Fruit fly (Drosophila melanogaster) whole organism, embryonic: ENCODE results near the gene SdicB.
A peak's percentile ranks its signal among the peaks of the same experiment; 100 is the strongest.

ENCODE experiments used
- CG10267 ChIP-seq: fragments of 200-800 bp; sonication (Bioruptor generic); optimal IDR thresholded peaks from 2 replicates; lab custom pipeline; 2018; ENCODE audit warnings: missing biosample characterization, mild to moderate bottlenecking, missing genetic modification characterization, moderate library complexity
- CG12236 ChIP-seq: fragments of 200-800 bp; sonication (Bioruptor generic); optimal IDR thresholded peaks from 2 replicates; lab custom pipeline; 2016; ENCODE audit warnings: missing biosample characterization, missing genetic modification characterization
- CG12659 ChIP-seq: fragments of 200-800 bp; sonication (Bioruptor generic); optimal IDR thresholded peaks from 3 replicates; lab custom pipeline; 2017; ENCODE audit warnings: mild to moderate bottlenecking, missing biosample characterization, missing genetic modification reagents, missing genetic modification characterization
- CG13287 ChIP-seq: fragments of 200-800 bp; sonication (Bioruptor generic); IDR thresholded peaks from 2 replicates; pipeline ENCODE4 v1.3.6; 2022; ENCODE audit warnings: missing biosample characterization, missing genetic modification characterization; ENCODE audit not compliant: partially characterized antibody
- CG14710 ChIP-seq: fragments of 200-800 bp; sonication (Bioruptor generic); optimal IDR thresholded peaks from 3 replicates; lab custom pipeline; 2019; ENCODE audit warnings: missing biosample characterization, mild to moderate bottlenecking, missing genetic modification characterization, moderate library complexity
- CG15514 ChIP-seq: fragments of 200-800 bp; sonication (Bioruptor generic); optimal IDR thresholded peaks from 3 replicates; lab custom pipeline; 2017; ENCODE audit warnings: missing biosample characterization, missing genetic modification characterization, mild to moderate bottlenecking, moderate library complexity, missing genetic modification reagents
- CG1603 ChIP-seq: fragments of 200-800 bp; sonication (Bioruptor generic); optimal IDR thresholded peaks from 2 replicates; lab custom pipeline; 2019; ENCODE audit warnings: missing biosample characterization, mild to moderate bottlenecking, missing genetic modification characterization, moderate library complexity
- CG16813 ChIP-seq: fragments of 200-800 bp; sonication (Bioruptor generic); IDR thresholded peaks from 3 replicates; pipeline ENCODE4 v1.3.6; 2022; ENCODE audit warnings: missing biosample characterization, missing genetic modification characterization; ENCODE audit not compliant: partially characterized antibody
- CG17186 ChIP-seq: fragments of 200-800 bp; sonication (Bioruptor generic); optimal IDR thresholded peaks from 3 replicates; lab custom pipeline; 2017; ENCODE audit warnings: missing biosample characterization, missing genetic modification reagents, missing genetic modification characterization
- CG2116 ChIP-seq: fragments of 200-800 bp; sonication (Bioruptor generic); optimal IDR thresholded peaks from 3 replicates; lab custom pipeline; 2018; ENCODE audit warnings: missing biosample characterization, mild to moderate bottlenecking, missing genetic modification characterization
- CG30020 ChIP-seq: fragments of 200-800 bp; optimal IDR thresholded peaks from 2 replicates; lab custom pipeline; 2019; ENCODE audit warnings: missing biosample characterization, mild to moderate bottlenecking, missing genetic modification characterization, moderate library complexity
- CG30431 ChIP-seq: fragments of 200-800 bp; sonication (Bioruptor generic); optimal IDR thresholded peaks from 2 replicates; lab custom pipeline; 2017; ENCODE audit warnings: missing biosample characterization, missing genetic modification characterization
- CG31365 ChIP-seq: fragments of 200-800 bp; sonication (Bioruptor generic); optimal IDR thresholded peaks from 2 replicates; lab custom pipeline; 2018; ENCODE audit warnings: missing biosample characterization, mild to moderate bottlenecking, missing genetic modification characterization
- CG42726 ChIP-seq: fragments of 200-800 bp; sonication (Bioruptor generic); IDR thresholded peaks from 2 replicates; pipeline ENCODE4 v1.3.6; 2022; ENCODE audit warnings: missing biosample characterization, missing genetic modification characterization; ENCODE audit not compliant: partially characterized antibody
- CG4282 ChIP-seq: fragments of 200-800 bp; sonication (Bioruptor generic); optimal IDR thresholded peaks from 2 replicates; lab custom pipeline; 2016; ENCODE audit warnings: missing biosample characterization, missing genetic modification characterization
- CG4424 ChIP-seq: fragments of 200-800 bp; sonication (Bioruptor generic); optimal IDR thresholded peaks from 3 replicates; lab custom pipeline; 2016; ENCODE audit warnings: missing biosample characterization, missing genetic modification characterization
- CG6791 ChIP-seq: fragments of 200-800 bp; sonication (Bioruptor generic); IDR thresholded peaks from 3 replicates; pipeline ENCODE4 v1.3.6; 2022; ENCODE audit warnings: missing biosample characterization, missing genetic modification characterization; ENCODE audit not compliant: partially characterized antibody
- CG8290 ChIP-seq, 3 experiments: fragments of 200-800 bp; sonication (Bioruptor generic); optimal IDR thresholded peaks; 2 replicates each; lab custom pipeline; 2016 to 2019; ENCODE audit warnings: missing biosample characterization in 3 of 3, missing genetic modification characterization in 3 of 3, mild to moderate bottlenecking in 2 of 3, moderate library complexity in 1 of 3
- CG9215 ChIP-seq: fragments of 200-800 bp; sonication (Bioruptor generic); IDR thresholded peaks from 2 replicates; pipeline ENCODE4 v1.3.6; 2022; ENCODE audit warnings: missing biosample characterization, missing genetic modification characterization
- CG9932 ChIP-seq: fragments of 200-800 bp; sonication (Bioruptor generic); IDR thresholded peaks from 2 replicates; pipeline ENCODE4 v1.3.6; 2022; ENCODE audit warnings: missing biosample characterization, missing genetic modification characterization
- Dll ChIP-seq: fragments of 200-800 bp; sonication (Bioruptor generic); IDR thresholded peaks from 4 replicates; pipeline ENCODE4 v1.3.6; 2022; ENCODE audit warnings: missing biosample characterization, missing genetic modification characterization; ENCODE audit not compliant: partially characterized antibody
- Dref ChIP-seq: fragments of 200-800 bp; sonication (Bioruptor generic); IDR thresholded peaks from 2 replicates; pipeline ENCODE4 v1.3.6; 2022; ENCODE audit warnings: missing biosample characterization, missing genetic modification characterization
- E2f2 ChIP-seq: fragments of 200-800 bp; sonication (Bioruptor generic); IDR thresholded peaks from 2 replicates; pipeline ENCODE4 v1.3.6; 2022; ENCODE audit warnings: missing biosample characterization, missing genetic modification characterization
- MTF-1 ChIP-seq: fragments of 200-800 bp; sonication (Bioruptor generic); optimal IDR thresholded peaks from 2 replicates; lab custom pipeline; 2018; ENCODE audit warnings: missing biosample characterization, mild to moderate bottlenecking, missing genetic modification characterization, borderline replicate concordance
- Med ChIP-seq: fragments of 200-800 bp; sonication (Bioruptor generic); peaks from one replicate; lab custom pipeline; 2016; ENCODE audit warnings: missing biosample characterization, missing genetic modification characterization, mild to moderate bottlenecking, inconsistent platforms, moderate library complexity
- Neu2 ChIP-seq: fragments of 200-800 bp; sonication (Bioruptor generic); optimal IDR thresholded peaks from 3 replicates; lab custom pipeline; 2016; ENCODE audit warnings: missing biosample characterization, missing genetic modification characterization, borderline replicate concordance
- Nf-YC ChIP-seq: fragments of 200-800 bp; optimal IDR thresholded peaks from 3 replicates; lab custom pipeline; 2019; ENCODE audit warnings: missing biosample characterization, mild to moderate bottlenecking, missing genetic modification characterization, moderate library complexity
- Pdp1 ChIP-seq, 2 experiments: fragments of 200-800 bp; sonication (Bioruptor generic); optimal IDR thresholded peaks; 3 replicates each; lab custom pipeline; 2016; ENCODE audit warnings: missing biosample characterization in 2 of 2, missing genetic modification characterization in 2 of 2, mild to moderate bottlenecking in 1 of 2, moderate library complexity in 1 of 2
- Rx ChIP-seq: fragments of 200-800 bp; sonication (Bioruptor generic); IDR thresholded peaks from 2 replicates; pipeline ENCODE4 v1.3.6; 2022; ENCODE audit warnings: missing biosample characterization, missing genetic modification characterization
- Usf ChIP-seq: fragments of 200-800 bp; sonication (Bioruptor generic); optimal IDR thresholded peaks from 2 replicates; lab custom pipeline; 2017; ENCODE audit warnings: missing genotype, missing biosample characterization, missing genetic modification characterization
- amos ChIP-seq: fragments of 200-800 bp; sonication (Bioruptor generic); IDR thresholded peaks from 2 replicates; pipeline ENCODE4 v1.3.6; 2022; ENCODE audit warnings: missing biosample characterization, missing genetic modification characterization; ENCODE audit not compliant: partially characterized antibody
- chinmo ChIP-seq: fragments of 200-800 bp; sonication (Bioruptor generic); IDR thresholded peaks from 4 replicates; pipeline ENCODE4 v1.3.6; 2022; ENCODE audit warnings: missing biosample characterization, missing genetic modification characterization; ENCODE audit not compliant: partially characterized antibody
- ci ChIP-seq: fragments of 200-800 bp; sonication (Bioruptor generic); IDR thresholded peaks from 3 replicates; pipeline ENCODE4 v1.3.6; 2022; ENCODE audit warnings: missing biosample characterization, missing genetic modification characterization
- hb ChIP-seq: fragments of 200-800 bp; sonication (Bioruptor generic); IDR thresholded peaks from 3 replicates; pipeline ENCODE4 v1.3.6; 2022; ENCODE audit warnings: missing biosample characterization, missing genetic modification characterization; ENCODE audit not compliant: partially characterized antibody
- hbn ChIP-seq: fragments of 200-800 bp; sonication (Bioruptor generic); IDR thresholded peaks from 2 replicates; pipeline ENCODE4 v1.3.6; 2022; ENCODE audit warnings: missing biosample characterization, missing genetic modification characterization; ENCODE audit not compliant: partially characterized antibody
- lilli ChIP-seq: fragments of 200-800 bp; sonication (Bioruptor generic); optimal IDR thresholded peaks from 3 replicates; lab custom pipeline; 2016; ENCODE audit warnings: missing biosample characterization, missing genetic modification characterization
- nerfin-2 ChIP-seq: fragments of 200-800 bp; sonication (Bioruptor generic); IDR thresholded peaks from 2 replicates; pipeline ENCODE4 v1.3.6; 2022; ENCODE audit warnings: missing biosample characterization, missing genetic modification characterization; ENCODE audit not compliant: partially characterized antibody
- nmo ChIP-seq: fragments of 200-800 bp; sonication (Bioruptor generic); optimal IDR thresholded peaks from 2 replicates; lab custom pipeline; 2018; ENCODE audit warnings: missing biosample characterization, mild to moderate bottlenecking, missing genetic modification characterization, moderate library complexity
- row ChIP-seq: fragments of 200-800 bp; sonication (Bioruptor generic); IDR thresholded peaks from 3 replicates; pipeline ENCODE4 v1.3.6; 2022; ENCODE audit warnings: missing biosample characterization, missing genetic modification characterization
- tna ChIP-seq: fragments of 200-800 bp; sonication (Bioruptor generic); IDR thresholded peaks from 2 replicates; pipeline ENCODE4 v1.3.6; 2022; ENCODE audit warnings: missing biosample characterization, missing genetic modification characterization; ENCODE audit not compliant: partially characterized antibody
- trem ChIP-seq: fragments of 200-800 bp; optimal IDR thresholded peaks from 3 replicates; lab custom pipeline; 2019; ENCODE audit warnings: missing biosample characterization, mild to moderate bottlenecking, missing genetic modification characterization, moderate library complexity
- unc-4 ChIP-seq: fragments of 200-800 bp; sonication (Bioruptor generic); IDR thresholded peaks from 2 replicates; pipeline ENCODE4 v1.3.6; 2022; ENCODE audit warnings: missing biosample characterization, missing genetic modification characterization; ENCODE audit not compliant: partially characterized antibody
- unpg ChIP-seq: fragments of 200-800 bp; sonication (Bioruptor generic); optimal IDR thresholded peaks from 3 replicates; lab custom pipeline; 2018; ENCODE audit warnings: missing biosample characterization, mild to moderate bottlenecking, missing genetic modification characterization, moderate library complexity
- wdn ChIP-seq: fragments of 200-800 bp; sonication (Bioruptor generic); IDR thresholded peaks from 2 replicates; pipeline ENCODE4 v1.3.6; 2022; ENCODE audit warnings: missing biosample characterization, missing genetic modification characterization
- zfh1 ChIP-seq: fragments of 200-800 bp; sonication (Bioruptor generic); IDR thresholded peaks from 3 replicates; pipeline ENCODE4 v1.3.6; 2022; ENCODE audit warnings: missing biosample characterization, missing genetic modification characterization

SdicB gene

dm6 chrX:20173464-20173995, 35.9 kb downstream of the SdicB start, which contains the start of gene AnxB10 (continued):
- no peak for TF ChIP-seq CG30020 (tag; lab: Kevin White, UChicago)
- no peak for TF ChIP-seq CG31365
- TF ChIP-seq Rx (GFP tag; lab: Robert Waterston, UW): no peak
- no peak for TF ChIP-seq CG42726 (GFP tag; lab: Robert Waterston, UW)
- no peak for TF ChIP-seq MTF-1
- TF ChIP-seq CG8290 (GFP tag; optimal IDR thresholded peaks at IDR 0.05; lab: Kevin White, UChicago): no peak
- no peak for TF ChIP-seq CG8290 (tag; optimal IDR thresholded peaks at IDR 0.05; lab: Kevin White, UChicago)
- no peak for TF ChIP-seq CG17186 (GFP tag; lab: Kevin White, UChicago)
- TF ChIP-seq wdn (GFP tag; lab: Robert Waterston, UW): no peak
- no peak for TF ChIP-seq tna (GFP tag; lab: Robert Waterston, UW)
- TF ChIP-seq, all 482 proteins: peak for 230

DNA sequence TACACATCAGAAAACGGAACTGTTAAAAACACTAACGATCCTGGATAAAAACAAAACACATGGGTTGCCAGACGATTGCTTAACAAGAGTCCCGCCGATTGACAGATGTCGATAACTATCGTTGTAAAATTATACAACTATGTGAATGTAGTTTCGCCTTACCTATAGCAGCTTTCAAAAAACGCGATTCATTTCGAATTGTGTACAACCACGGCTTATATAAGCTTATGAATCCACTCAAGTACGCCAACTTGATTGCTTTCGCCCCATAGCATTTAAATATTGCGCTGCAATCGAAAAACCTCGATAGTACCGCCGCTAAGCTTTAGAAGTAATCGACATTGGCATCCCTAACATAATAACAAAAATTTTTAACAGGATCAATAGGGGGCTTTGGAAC, 39.5 kb downstream of the SdicB start, which contains the start of the genes CG9581 and CG9578:
CG9581 (minus strand) TSS at position 84 of the 400 bp plus-strand sequence.
CG9578 (plus strand) TSS at position 325 of the 400 bp plus-strand sequence.
- TF ChIP-seq hbn (GFP tag; lab: Robert Waterston, UW): peak; percentile 67
- TF ChIP-seq ci: no peak
- TF ChIP-seq lilli (GFP tag; lab: Kevin White, UChicago): peak; percentile 14
- no peak for TF ChIP-seq Usf (GFP tag; lab: Kevin White, UChicago)
- TF ChIP-seq CG30431: no peak
- peak; percentile 27 for TF ChIP-seq CG14710 (tag; lab: Kevin White, UChicago)
- peak; percentile 78; the same call in 1 of the 4 replicates for TF ChIP-seq chinmo (GFP tag; lab: Robert Waterston, UW)
- TF ChIP-seq CG17186 (GFP tag; lab: Kevin White, UChicago): peak; percentile 10
- TF ChIP-seq zfh1 (GFP tag; lab: Robert Waterston, UW): no peak
- no peak for TF ChIP-seq CG12236
- TF ChIP-seq CG12659 (GFP tag; lab: Kevin White, UChicago): peak; percentile 16
- peak in 1 of 2 experiments; percentile 95 for TF ChIP-seq Pdp1 (GFP tag; optimal IDR thresholded peaks at IDR 0.05; lab: Kevin White, UChicago)
- peak; percentile 6 for TF ChIP-seq Nf-YC (tag; lab: Kevin White, UChicago)
- 0 out of 2 replicates have a peak, but pooled peaks have one; percentile 16 for TF ChIP-seq CG9215 (GFP tag; lab: Robert Waterston, UW)
- TF ChIP-seq hb: peak; percentile 71; the same call in 2 of the 3 replicates
- TF ChIP-seq CG1603 (tag; lab: Kevin White, UChicago): peak; percentile 63
- no peak for TF ChIP-seq Neu2 (GFP tag; lab: Kevin White, UChicago)
- TF ChIP-seq amos: peak; percentile 63
- peak; percentile 83 for TF ChIP-seq CG2116 (GFP tag; lab: Kevin White, UChicago)
- TF ChIP-seq E2f2 (GFP tag; lab: Robert Waterston, UW): peak; percentile 90
- peak; percentile 72 for TF ChIP-seq CG16813 (GFP tag; lab: Robert Waterston, UW)
- peak; percentile 52; the same call in 1 of the 3 replicates for TF ChIP-seq row (GFP tag; lab: Robert Waterston, UW)
- peak; percentile 83 for TF ChIP-seq CG13287 (GFP tag; lab: Robert Waterston, UW)
- TF ChIP-seq trem (tag; lab: Kevin White, UChicago): peak; percentile 52
- peak; percentile 85 for TF ChIP-seq unc-4 (GFP tag; lab: Robert Waterston, UW)
- TF ChIP-seq nmo (GFP tag; lab: Kevin White, UChicago): peak; percentile 28
- TF ChIP-seq Dref (GFP tag; lab: Robert Waterston, UW): peak; percentile 62
- peak; percentile 8 for TF ChIP-seq CG10267 (tag; lab: Kevin White, UChicago)
- 0 out of 2 replicates have a peak, but pooled peaks have one; percentile 16 for TF ChIP-seq CG9932 (GFP tag; lab: Robert Waterston, UW)
- peak; percentile 54 for TF ChIP-seq CG30020 (tag; lab: Kevin White, UChicago)
- TF ChIP-seq CG6791: peak; percentile 68
- TF ChIP-seq Dll: peak; percentile 89
- peak; percentile 5 for TF ChIP-seq CG15514 (GFP tag; lab: Kevin White, UChicago)
- no peak for TF ChIP-seq CG4282 (GFP tag; lab: Kevin White, UChicago)
- TF ChIP-seq unpg (GFP tag; lab: Kevin White, UChicago): no peak
- TF ChIP-seq CG42726 (GFP tag; lab: Robert Waterston, UW): 0 out of 2 replicates have a peak, but pooled peaks have one; percentile 33
- no peak for TF ChIP-seq CG4424 (GFP tag; lab: Kevin White, UChicago)
- TF ChIP-seq nerfin-2: peak; percentile 53
- TF ChIP-seq Med (GFP tag; lab: Kevin White, UChicago): peak; percentile 37
